Fruit fly (Drosophila melanogaster): Measurements from ENCODE around the gene CG15771.
A peak's percentile ranks its signal among the peaks of the same experiment; 100 is the strongest.

CG15771 gene

DNA sequence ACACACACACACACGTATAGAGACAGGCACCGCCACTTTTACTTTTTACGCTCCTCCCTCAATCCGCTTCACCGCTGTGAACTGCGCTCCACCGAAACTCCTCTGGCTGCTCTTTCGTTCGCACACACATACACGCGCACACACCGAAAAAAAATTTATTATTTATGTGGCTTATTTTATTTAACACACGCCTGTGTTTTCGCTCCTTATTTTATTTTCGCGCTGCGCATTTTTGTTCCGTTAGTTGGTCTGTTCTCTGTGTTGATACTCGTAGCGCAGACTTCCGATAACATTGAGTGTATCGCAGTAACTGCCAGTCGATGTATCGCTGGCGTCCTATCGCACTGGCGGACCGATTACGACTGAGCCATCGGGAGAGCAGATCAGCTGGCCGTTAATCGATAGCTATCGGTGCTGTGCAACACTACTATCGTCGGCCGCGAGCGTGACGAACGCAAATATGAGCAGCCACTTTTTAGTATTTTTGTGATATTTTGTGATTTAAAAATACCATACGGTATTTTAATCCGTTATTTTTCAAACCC, 17.6 kb upstream of the CG15771 start, which contains the start of gene Snx27 (continued):
- TF ChIP-seq tx (GFP tag; optimal IDR thresholded peaks at IDR 0.05) (peak; percentile 6), HLH3B (GFP tag; IDR thresholded peaks at IDR 0.05) (peak; percentile 34; the same call in 1 of the 2 replicates), Sox102F (GFP tag; optimal IDR thresholded peaks at IDR 0.05) (peak; percentile 10), PHDP (tag; optimal IDR thresholded peaks at IDR 0.05) (peak; percentile 25), ranshi (GFP tag; IDR thresholded peaks at IDR 0.05) (0 out of 2 replicates have a peak, but pooled peaks have one; percentile 6), CG1024 (GFP tag; IDR thresholded peaks at IDR 0.05) (no peak), H15 (GFP tag; IDR thresholded peaks at IDR 0.05) (no peak), sr (GFP tag; IDR thresholded peaks at IDR 0.05) (0 out of 3 replicates have a peak, but pooled peaks have one; percentile 32), unc-4 (GFP tag; IDR thresholded peaks at IDR 0.05; ENCODE audit: partially characterized antibody) (peak; percentile 99), CG8388 (GFP tag; optimal IDR thresholded peaks at IDR 0.05) (peak; percentile 25), CG14710 (tag; optimal IDR thresholded peaks at IDR 0.05) (peak; percentile 66), Dek (tag; optimal IDR thresholded peaks at IDR 0.05) (peak; percentile 47), chif (GFP tag; optimal IDR thresholded peaks at IDR 0.05) (peak; percentile 23 to 25), CG17829 (tag; optimal IDR thresholded peaks at IDR 0.05) (peak; percentile 57), sqz (GFP tag; optimal IDR thresholded peaks at IDR 0.05) (peak; percentile 21), CG11093 (GFP tag; IDR thresholded peaks at IDR 0.05) (no peak), HmgZ (tag; optimal IDR thresholded peaks at IDR 0.05) (peak; percentile 82), sim (GFP tag; IDR thresholded peaks at IDR 0.05) (no peak), Scr (GFP tag; IDR thresholded peaks at IDR 0.05; ENCODE audit: partially characterized antibody) (peak; percentile 99), emc (GFP tag; optimal IDR thresholded peaks at IDR 0.05) (peak; percentile 4), fd64A (GFP tag; optimal IDR thresholded peaks at IDR 0.05) (no peak), maf-S (GFP tag; optimal IDR thresholded peaks at IDR 0.05) (peak; percentile 57), corto (GFP tag; optimal IDR thresholded peaks at IDR 0.05) (peak; percentile 26), D (optimal IDR thresholded peaks at IDR 0.05) (no peak), D (GFP tag; optimal IDR thresholded peaks at IDR 0.05) (no peak), CG9932 (GFP tag; IDR thresholded peaks at IDR 0.05) (peak; percentile 92), Ada2b (GFP tag; IDR thresholded peaks at IDR 0.05) (no peak), CG10654 (GFP tag; optimal IDR thresholded peaks at IDR 0.05) (no peak), Elba2 (GFP tag; optimal IDR thresholded peaks at IDR 0.05) (no peak), CG12219 (GFP tag; optimal IDR thresholded peaks at IDR 0.05) (no peak), zen (tag; optimal IDR thresholded peaks at IDR 0.05) (peak; percentile 14), sug (tag; optimal IDR thresholded peaks at IDR 0.05) (peak; percentile 37), pfk (GFP tag; optimal IDR thresholded peaks at IDR 0.05) (peak; percentile 18), Usf (GFP tag; optimal IDR thresholded peaks at IDR 0.05) (no peak), Gug (GFP tag; IDR thresholded peaks at IDR 0.05) (peak; percentile 58; the same call in 1 of the 4 replicates), CG2120 (GFP tag; optimal IDR thresholded peaks at IDR 0.05) (peak; percentile 72), Tbp (GFP tag; optimal IDR thresholded peaks at IDR 0.05) (no peak), ftz-f1 (GFP tag; optimal IDR thresholded peaks at IDR 0.05) (peak; percentile 26), repo (GFP tag; optimal IDR thresholded peaks at IDR 0.05) (peak; percentile 8), CG17328 (GFP tag; IDR thresholded peaks at IDR 0.05) (peak; percentile 31; the same call in 1 of the 2 replicates), BEAF-32 (GFP tag; optimal IDR thresholded peaks at IDR 0.05) (peak; percentile 100), Vsx1 (GFP tag; optimal IDR thresholded peaks at IDR 0.05) (peak; percentile 14), Hr51 (GFP tag; optimal IDR thresholded peaks at IDR 0.05) (peak in 1 of 2 experiments; percentile 50), pita (GFP tag; optimal IDR thresholded peaks at IDR 0.05) (no peak), MESR4 (GFP tag; optimal IDR thresholded peaks at IDR 0.05) (peak; percentile 76), Lim3 (GFP tag; IDR thresholded peaks at IDR 0.05) (no peak), tin (GFP tag; optimal IDR thresholded peaks at IDR 0.05) (no peak), jigr1 (GFP tag; IDR thresholded peaks at IDR 0.05) (no peak), CG12155 (GFP tag; optimal IDR thresholded peaks at IDR 0.05) (peak; percentile 35), NFAT (GFP tag; IDR thresholded peaks at IDR 0.05) (peak; percentile 52; the same call in 1 of the 2 replicates)

Data from whole organism, embryonic.